Worm (Caenorhabditis elegans) whole organism, midembryonic: Measurements from ENCODE around the gene C30H6.9.

ENCODE experiments used
- T22C8.4 ChIP-seq: fragments of 200-800 bp; sonication (Bioruptor generic); IDR thresholded peaks from 2 replicates; pipeline ENCODE4 v1.3.6; 2022; ENCODE audit warnings: missing genetic modification characterization, missing compliant biosample characterization
- cog-1 ChIP-seq: sonication (generic microtip); optimal IDR thresholded peaks from 2 replicates; lab custom pipeline; 2016; ENCODE audit warnings: missing genetic modification characterization, missing compliant biosample characterization
- klf-2 ChIP-seq: fragments of 200-800 bp; sonication (Bioruptor generic); conservative IDR thresholded peaks from 2 replicates; pipeline ENCODE4 v1.3.6; 2022; ENCODE audit warnings: missing genetic modification reagents, missing genetic modification characterization, missing compliant biosample characterization
- med-1 ChIP-seq: sonication (generic microtip); optimal IDR thresholded peaks from 2 replicates; lab custom pipeline; 2017; ENCODE audit warnings: missing genetic modification characterization, mild to moderate bottlenecking, missing compliant biosample characterization, antibody characterized with exemption, missing genetic modification reagents; ENCODE audit not compliant: insufficient read depth
- ref-1 ChIP-seq: fragments of 200-800 bp; sonication (Bioruptor generic); conservative IDR thresholded peaks from 2 replicates; pipeline ENCODE4 v1.3.6; 2022; ENCODE audit warnings: missing genetic modification reagents, missing genetic modification characterization, missing compliant biosample characterization

ce11 chrIV:17413343-17413742, 33.4 kb upstream of the C30H6.9 start:
- TF ChIP-seq med-1 (GFP tag; lab: Kevin White, UChicago) (no peak), cog-1 (tag; lab: Kevin White, UChicago) (no peak), T22C8.4 (GFP tag; lab: Robert Waterston, UW) (no peak), ref-1 (GFP tag; lab: Robert Waterston, UW) (no peak), klf-2 (GFP tag; lab: Robert Waterston, UW) (no peak)
